Fruit fly (Drosophila melanogaster): ENCODE data around the gene CG14275.

Gene CG14275

DNA sequence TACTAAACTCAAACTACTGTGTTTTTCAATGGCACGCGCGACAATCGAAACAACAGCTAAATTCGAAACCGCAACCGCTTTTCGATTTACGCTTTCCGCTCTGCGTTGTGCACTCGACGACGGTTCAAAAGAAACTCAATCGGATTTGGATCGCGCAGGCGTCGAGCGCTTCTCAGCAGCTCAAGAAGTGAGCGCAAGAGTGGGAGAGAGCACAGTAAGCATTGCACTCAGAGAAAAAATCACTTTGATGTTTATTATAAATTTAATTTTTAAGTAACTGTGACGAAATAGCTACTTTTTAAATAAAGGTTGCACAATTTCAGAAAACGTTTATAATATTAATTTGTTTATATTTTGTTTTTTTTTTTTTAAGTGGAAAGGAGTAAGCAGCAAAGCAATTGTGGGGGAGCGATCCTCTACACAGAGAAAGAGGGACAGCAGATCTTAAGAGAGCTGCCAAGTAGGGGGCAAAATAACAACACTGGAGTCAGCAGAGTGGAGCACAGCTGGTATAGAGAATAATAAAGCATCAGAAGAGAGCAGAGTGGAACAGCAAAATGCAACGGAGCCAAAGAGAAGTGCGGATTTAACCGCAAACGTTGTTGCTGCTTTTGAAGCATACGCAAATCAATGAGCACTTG lies 49.6 kb upstream of the CG14275 start (continued):
- TF ChIP-seq CG30431 (GFP tag; optimal IDR thresholded peaks at IDR 0.05) (peak; percentile 93), CG4404 (GFP tag; IDR thresholded peaks at IDR 0.05) (peak; percentile 98), tup (GFP tag; optimal IDR thresholded peaks at IDR 0.05) (peak; percentile 97), wdn (GFP tag; IDR thresholded peaks at IDR 0.05) (peak; percentile 95), CG15479 (GFP tag; optimal IDR thresholded peaks at IDR 0.05) (peak; percentile 79), run (tag; optimal IDR thresholded peaks at IDR 0.05) (peak; percentile 97), CG10959 (GFP tag; IDR thresholded peaks at IDR 0.05) (peak; percentile 99), CG18619 (GFP tag; optimal IDR thresholded peaks at IDR 0.05) (peak; percentile 95), jigr1 (GFP tag; IDR thresholded peaks at IDR 0.05) (peak; percentile 95), Dll (GFP tag; IDR thresholded peaks at IDR 0.05; ENCODE audit: partially characterized antibody) (0 out of 4 replicates have a peak, but pooled peaks have one; percentile 15), Max (GFP tag; optimal IDR thresholded peaks at IDR 0.05) (peak; percentile 98), Jarid2 (GFP tag; optimal IDR thresholded peaks at IDR 0.05) (peak; percentile 88), CG9876 (GFP tag; optimal IDR thresholded peaks at IDR 0.05) (peak; percentile 58), dmrt99B (tag; optimal IDR thresholded peaks at IDR 0.05) (peak; percentile 99), Myb (GFP tag; optimal IDR thresholded peaks at IDR 0.05) (peak; percentile 56), fu2 (GFP tag; optimal IDR thresholded peaks at IDR 0.05) (peak; percentile 72), CG13775 (GFP tag; optimal IDR thresholded peaks at IDR 0.05) (peak; percentile 97), Dbx (GFP tag; IDR thresholded peaks at IDR 0.05) (peak; percentile 95), sr (GFP tag; IDR thresholded peaks at IDR 0.05) (peak; percentile 95), NK7.1 (GFP tag; optimal IDR thresholded peaks at IDR 0.05) (peak; percentile 89), amos (GFP tag; IDR thresholded peaks at IDR 0.05; ENCODE audit: partially characterized antibody) (peak; percentile 28; the same call in 1 of the 2 replicates), tna (GFP tag; IDR thresholded peaks at IDR 0.05; ENCODE audit: partially characterized antibody) (no peak; the same call in 1 of the 2 replicates), luna (GFP tag; optimal IDR thresholded peaks at IDR 0.05) (no peak), cato (GFP tag; optimal IDR thresholded peaks at IDR 0.05; ENCODE audit: borderline replicate concordance) (peak; percentile 98), ttk (GFP tag; IDR thresholded peaks at IDR 0.05) (peak; percentile 99), CG2875 (GFP tag; optimal IDR thresholded peaks at IDR 0.05) (peak; percentile 99), CG12391 (tag; optimal IDR thresholded peaks at IDR 0.05) (peak; percentile 99), stwl (tag; optimal IDR thresholded peaks at IDR 0.05) (peak; percentile 90), CG8388 (GFP tag; optimal IDR thresholded peaks at IDR 0.05) (peak; percentile 98), abd-A (tag; optimal IDR thresholded peaks at IDR 0.05) (peak; percentile 69), CG8089 (GFP tag; optimal IDR thresholded peaks at IDR 0.05) (peak; percentile 91), Awh (GFP tag; IDR thresholded peaks at IDR 0.05) (peak; percentile 99), sob (GFP tag; IDR thresholded peaks at IDR 0.05) (peak; percentile 99), B-H1 (GFP tag; IDR thresholded peaks at IDR 0.05) (peak; percentile 97), crc (GFP tag; optimal IDR thresholded peaks at IDR 0.05) (peak; percentile 83), CG16815 (GFP tag; optimal IDR thresholded peaks at IDR 0.05) (peak; percentile 96), gsb-n (tag; optimal IDR thresholded peaks at IDR 0.05) (peak; percentile 99), Rx (GFP tag; IDR thresholded peaks at IDR 0.05) (peak; percentile 97), fru (optimal IDR thresholded peaks at IDR 0.05) (no peak), CG17912 (GFP tag; optimal IDR thresholded peaks at IDR 0.05) (peak; percentile 84), CG17802 (tag; optimal IDR thresholded peaks at IDR 0.05) (peak; percentile 87), Atf-2 (GFP tag; optimal IDR thresholded peaks at IDR 0.05) (peak; percentile 81), CG11085 (GFP tag; IDR thresholded peaks at IDR 0.05) (peak; percentile 93), CG1792 (GFP tag; optimal IDR thresholded peaks at IDR 0.05) (peak; percentile 81), CG17568 (GFP tag; optimal IDR thresholded peaks at IDR 0.05) (peak; percentile 96), dmrt11E (tag; optimal IDR thresholded peaks at IDR 0.05) (peak; percentile 99), Nf-YC (tag; optimal IDR thresholded peaks at IDR 0.05) (peak; percentile 73), hb (GFP tag; IDR thresholded peaks at IDR 0.05; ENCODE audit: partially characterized antibody) (no peak), bowl (GFP tag; IDR thresholded peaks at IDR 0.05) (peak; percentile 98), MESR4 (GFP tag; optimal IDR thresholded peaks at IDR 0.05) (peak; percentile 57)

Measured in whole organism, embryonic.